Fruit fly (Drosophila melanogaster) whole organism, embryonic: ENCODE data around the gene CG15880.

Source experiments
- CG10209 ChIP-seq: fragments of 200-800 bp; sonication (Bioruptor generic); optimal IDR thresholded peaks from 3 replicates; lab custom pipeline; 2017; ENCODE audit warnings: missing biosample characterization, mild to moderate bottlenecking, missing genetic modification characterization, missing genetic modification reagents
- CG10543 ChIP-seq: fragments of 200-800 bp; sonication (Bioruptor generic); optimal IDR thresholded peaks from 3 replicates; lab custom pipeline; 2017; ENCODE audit warnings: missing biosample characterization, mild to moderate bottlenecking, missing genetic modification characterization, moderate library complexity
- CG10565 ChIP-seq: fragments of 200-800 bp; sonication (Bioruptor generic); optimal IDR thresholded peaks from 3 replicates; lab custom pipeline; 2016; ENCODE audit warnings: missing biosample characterization, mild to moderate bottlenecking, missing genetic modification characterization
- CG10654 ChIP-seq: fragments of 200-800 bp; sonication (Bioruptor generic); optimal IDR thresholded peaks from 2 replicates; lab custom pipeline; 2016; ENCODE audit warnings: missing biosample characterization, missing genetic modification characterization
- CG10959 ChIP-seq: fragments of 200-800 bp; sonication (Bioruptor generic); IDR thresholded peaks from 2 replicates; pipeline ENCODE4 v1.3.6; 2022; ENCODE audit warnings: missing biosample characterization, missing genetic modification characterization
- CG11560 ChIP-seq: fragments of 200-800 bp; sonication (Bioruptor generic); IDR thresholded peaks from 3 replicates; pipeline ENCODE4 v1.3.6; 2022; ENCODE audit warnings: missing biosample characterization, missing genetic modification characterization
- CG12071 ChIP-seq: fragments of 200-800 bp; sonication (Bioruptor generic); optimal IDR thresholded peaks from 3 replicates; lab custom pipeline; 2018; ENCODE audit warnings: missing biosample characterization, mild to moderate bottlenecking, missing genetic modification characterization
- CG12155 ChIP-seq: fragments of 200-800 bp; sonication (Bioruptor generic); optimal IDR thresholded peaks from 3 replicates; lab custom pipeline; 2016; ENCODE audit warnings: missing biosample characterization, missing genetic modification characterization
- CG14014 ChIP-seq: fragments of 200-800 bp; sonication (Bioruptor generic); IDR thresholded peaks from 2 replicates; pipeline ENCODE4 v1.3.6; 2022; ENCODE audit warnings: missing biosample characterization, missing genetic modification characterization
- CG14050 ChIP-seq: fragments of 200-800 bp; sonication (Bioruptor generic); IDR thresholded peaks from 3 replicates; pipeline ENCODE4 v1.3.6; 2022; ENCODE audit warnings: missing biosample characterization, missing genetic modification characterization
- CG15073 ChIP-seq: fragments of 200-800 bp; sonication (Bioruptor generic); optimal IDR thresholded peaks from 2 replicates; lab custom pipeline; 2016; ENCODE audit warnings: missing biosample characterization, missing genetic modification characterization
- CG18599 ChIP-seq: fragments of 200-800 bp; sonication (Bioruptor generic); optimal IDR thresholded peaks from 3 replicates; lab custom pipeline; 2017; ENCODE audit warnings: missing biosample characterization, missing genetic modification characterization, mild to moderate bottlenecking, moderate library complexity, missing genetic modification reagents
- CG30431 ChIP-seq: fragments of 200-800 bp; sonication (Bioruptor generic); optimal IDR thresholded peaks from 2 replicates; lab custom pipeline; 2017; ENCODE audit warnings: missing biosample characterization, missing genetic modification characterization
- CG34224 ChIP-seq: fragments of 200-800 bp; sonication (Bioruptor generic); IDR thresholded peaks from 3 replicates; pipeline ENCODE4 v1.3.6; 2022; ENCODE audit warnings: missing biosample characterization, missing genetic modification characterization; ENCODE audit not compliant: partially characterized antibody
- CG3838 ChIP-seq: fragments of 200-800 bp; sonication (Bioruptor generic); optimal IDR thresholded peaks from 3 replicates; lab custom pipeline; 2016; ENCODE audit warnings: missing biosample characterization, missing genetic modification characterization
- CG4617 ChIP-seq: fragments of 200-800 bp; sonication (Bioruptor generic); optimal IDR thresholded peaks from 3 replicates; lab custom pipeline; 2016; ENCODE audit warnings: missing biosample characterization, missing genetic modification characterization, borderline replicate concordance
- CG4854 ChIP-seq: fragments of 200-800 bp; sonication (Bioruptor generic); optimal IDR thresholded peaks from 2 replicates; lab custom pipeline; 2016; ENCODE audit warnings: missing biosample characterization, missing genetic modification characterization, inconsistent platforms
- CG7357 ChIP-seq: fragments of 200-800 bp; sonication (Bioruptor generic); IDR thresholded peaks from 3 replicates; pipeline ENCODE4 v1.3.6; 2022; ENCODE audit warnings: missing biosample characterization, missing genetic modification characterization
- Drgx ChIP-seq: fragments of 200-800 bp; sonication (Bioruptor generic); IDR thresholded peaks from 2 replicates; pipeline ENCODE4 v1.3.6; 2022; ENCODE audit warnings: missing biosample characterization, missing genetic modification characterization
- Ets65A ChIP-seq: fragments of 200-800 bp; sonication (Bioruptor generic); peaks from one replicate; lab custom pipeline; 2016; ENCODE audit warnings: missing biosample characterization, missing genetic modification characterization
- Fer1 ChIP-seq: fragments of 200-800 bp; sonication (Bioruptor generic); optimal IDR thresholded peaks from 2 replicates; lab custom pipeline; 2017; ENCODE audit warnings: missing biosample characterization, mild to moderate bottlenecking, missing genetic modification characterization
- H2.0 ChIP-seq: fragments of 200-800 bp; sonication (Bioruptor generic); IDR thresholded peaks from 2 replicates; pipeline ENCODE4 v1.3.6; 2022; ENCODE audit warnings: missing biosample characterization, missing genetic modification characterization
- HLHmδ ChIP-seq: fragments of 200-800 bp; sonication (Bioruptor generic); optimal IDR thresholded peaks from 2 replicates; lab custom pipeline; 2018; ENCODE audit warnings: missing biosample characterization, mild to moderate bottlenecking, missing genetic modification characterization, moderate library complexity
- Hmx ChIP-seq: fragments of 200-800 bp; sonication (Bioruptor generic); optimal IDR thresholded peaks from 2 replicates; lab custom pipeline; 2016; ENCODE audit warnings: missing biosample characterization, missing genetic modification characterization
- Hr39 ChIP-seq: fragments of >200 bp; optimal IDR thresholded peaks from 2 replicates; lab custom pipeline; 2017
- Lpt ChIP-seq: fragments of >200 bp; optimal IDR thresholded peaks from 2 replicates; lab custom pipeline; 2018; ENCODE audit warnings: missing biosample characterization, missing genetic modification characterization
- NC2α ChIP-seq: fragments of 200-800 bp; sonication (Bioruptor generic); optimal IDR thresholded peaks from 2 replicates; lab custom pipeline; 2016; ENCODE audit warnings: missing biosample characterization, missing genetic modification characterization
- Opbp ChIP-seq: fragments of 200-800 bp; sonication (Bioruptor generic); IDR thresholded peaks from 3 replicates; pipeline ENCODE4 v1.3.6; 2022; ENCODE audit warnings: missing biosample characterization, missing genetic modification characterization; ENCODE audit not compliant: partially characterized antibody
- Ravus ChIP-seq: fragments of 200-800 bp; sonication (Bioruptor generic); IDR thresholded peaks from 2 replicates; pipeline ENCODE4 v1.3.6; 2022; ENCODE audit warnings: missing biosample characterization, missing genetic modification characterization
- Scr ChIP-seq: fragments of 200-800 bp; sonication (Bioruptor generic); IDR thresholded peaks from 2 replicates; pipeline ENCODE4 v1.3.6; 2022; ENCODE audit warnings: missing biosample characterization, missing genetic modification characterization; ENCODE audit not compliant: partially characterized antibody
- Sin3A ChIP-seq: fragments of >200 bp; optimal IDR thresholded peaks from 2 replicates; lab custom pipeline; 2018
- Sox100B ChIP-seq: fragments of 200-800 bp; sonication (Bioruptor generic); optimal IDR thresholded peaks from 3 replicates; lab custom pipeline; 2018; ENCODE audit warnings: missing biosample characterization, mild to moderate bottlenecking, missing genetic modification characterization
- Tbp ChIP-seq: fragments of >200 bp; optimal IDR thresholded peaks from 2 replicates; lab custom pipeline; 2018; ENCODE audit warnings: missing biosample characterization, missing genetic modification characterization
- ab ChIP-seq: fragments of 200-800 bp; sonication (Bioruptor generic); optimal IDR thresholded peaks from 2 replicates; lab custom pipeline; 2016; ENCODE audit warnings: missing biosample characterization, missing genetic modification characterization
- bab2 ChIP-seq: fragments of 200-800 bp; sonication (Bioruptor generic); optimal IDR thresholded peaks from 2 replicates; lab custom pipeline; 2016; ENCODE audit warnings: missing biosample characterization, missing genetic modification characterization
- bbx ChIP-seq: fragments of 200-800 bp; sonication (Bioruptor generic); IDR thresholded peaks from 2 replicates; pipeline ENCODE4 v1.3.6; 2022; ENCODE audit warnings: missing biosample characterization, missing genetic modification characterization; ENCODE audit not compliant: partially characterized antibody
- cato ChIP-seq: fragments of 200-800 bp; sonication (Bioruptor generic); optimal IDR thresholded peaks from 2 replicates; lab custom pipeline; 2016; ENCODE audit warnings: missing biosample characterization, missing genetic modification characterization, borderline replicate concordance
- chm ChIP-seq: fragments of 200-800 bp; sonication (Bioruptor generic); IDR thresholded peaks from 2 replicates; pipeline ENCODE4 v1.3.6; 2022; ENCODE audit warnings: missing biosample characterization, missing genetic modification characterization
- ems ChIP-seq: fragments of 200-800 bp; sonication (Bioruptor generic); optimal IDR thresholded peaks from 3 replicates; lab custom pipeline; 2016; ENCODE audit warnings: missing biosample characterization, missing genetic modification characterization
- gcm2 ChIP-seq: fragments of 200-800 bp; sonication (Bioruptor generic); optimal IDR thresholded peaks from 2 replicates; lab custom pipeline; 2016; ENCODE audit warnings: missing biosample characterization, missing genetic modification characterization
- grn ChIP-seq: fragments of 200-800 bp; sonication (Bioruptor generic); optimal IDR thresholded peaks from 3 replicates; lab custom pipeline; 2017; ENCODE audit warnings: missing biosample characterization, missing genetic modification characterization
- gro ChIP-seq: fragments of 200-800 bp; sonication (Bioruptor generic); optimal IDR thresholded peaks from 2 replicates; lab custom pipeline; 2016; ENCODE audit warnings: missing biosample characterization, missing genetic modification characterization
- lmd ChIP-seq: fragments of 200-800 bp; sonication (Bioruptor generic); IDR thresholded peaks from 2 replicates; pipeline ENCODE4 v1.3.6; 2022; ENCODE audit warnings: missing biosample characterization, missing genetic modification characterization
- lov ChIP-seq, 2 experiments: fragments of 200-800 bp in 1 of 2; fragments of >200 bp in 1 of 2; sonication (Bioruptor generic) in 1 of 2; IDR thresholded peaks in 1 of 2; optimal IDR thresholded peaks in 1 of 2; 2 replicates in 1 of 2; 3 replicates in 1 of 2; pipeline versions ENCODE4 v1.3.6 to Lab custom; 2017 to 2022; ENCODE audit warnings: missing biosample characterization in 1 of 2, missing genetic modification characterization in 1 of 2
- mld ChIP-seq: fragments of 200-800 bp; sonication (Bioruptor generic); IDR thresholded peaks from 3 replicates; pipeline ENCODE4 v1.3.6; 2022; ENCODE audit warnings: missing biosample characterization, missing genetic modification characterization; ENCODE audit not compliant: partially characterized antibody
- run ChIP-seq: fragments of 200-800 bp; sonication (Bioruptor generic); optimal IDR thresholded peaks from 3 replicates; lab custom pipeline; 2018; ENCODE audit warnings: missing biosample characterization, mild to moderate bottlenecking, missing genetic modification characterization
- sim ChIP-seq: fragments of 200-800 bp; sonication (Bioruptor generic); IDR thresholded peaks from 2 replicates; pipeline ENCODE4 v1.3.6; 2022; ENCODE audit warnings: missing biosample characterization, missing genetic modification characterization
- sob ChIP-seq: fragments of 200-800 bp; sonication (Bioruptor generic); IDR thresholded peaks from 2 replicates; pipeline ENCODE4 v1.3.6; 2022; ENCODE audit warnings: missing biosample characterization, missing genetic modification characterization
- sqz ChIP-seq: fragments of 200-800 bp; sonication (Bioruptor generic); optimal IDR thresholded peaks from 3 replicates; lab custom pipeline; 2018; ENCODE audit warnings: missing biosample characterization, mild to moderate bottlenecking, missing genetic modification characterization
- trem ChIP-seq: fragments of 200-800 bp; optimal IDR thresholded peaks from 3 replicates; lab custom pipeline; 2019; ENCODE audit warnings: missing biosample characterization, mild to moderate bottlenecking, missing genetic modification characterization, moderate library complexity

The CG15880 gene

DNA sequence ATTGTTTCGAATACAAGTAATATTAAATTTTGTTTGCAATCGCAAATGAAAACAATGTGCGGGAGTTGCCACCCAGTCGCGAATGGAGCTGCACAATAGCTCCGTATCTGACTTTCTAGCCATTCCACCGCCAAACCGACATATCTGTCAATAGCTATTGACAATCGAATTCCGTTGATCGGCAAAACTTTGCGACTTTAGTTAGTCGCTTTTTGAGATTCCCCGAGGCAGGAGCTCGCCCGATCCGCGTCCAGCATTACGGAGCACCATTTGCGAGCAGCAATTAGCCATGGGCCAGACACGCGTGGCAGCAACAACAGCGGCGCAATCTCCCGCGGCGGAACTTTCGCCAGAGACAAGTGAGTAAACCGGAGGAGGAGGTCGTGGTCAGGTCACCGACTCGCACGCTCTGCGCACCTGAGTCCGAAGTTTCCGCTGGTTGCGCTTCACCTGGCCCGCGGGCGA is 34.9 kb upstream of the CG15880 start, which contains the start of the genes CG4291 and kraken (continued):
- TF ChIP-seq mld (GFP tag; lab: Robert Waterston, UW): no peak
- TF ChIP-seq CG34224: 0 out of 3 replicates have a peak, but pooled peaks have one; percentile 41
- peak; percentile 42; the same call in 2 of the 3 replicates for TF ChIP-seq CG14050
- no peak for TF ChIP-seq CG10565 (GFP tag; lab: Kevin White, UChicago)
- TF ChIP-seq sim: peak; percentile 49; the same call in 1 of the 2 replicates
- no peak for TF ChIP-seq ab (GFP tag; lab: Kevin White, UChicago)
- no peak for TF ChIP-seq CG30431 (GFP tag; lab: Kevin White, UChicago)
- peak; percentile 55 for TF ChIP-seq HLHmδ (GFP tag; lab: Kevin White, UChicago)
- TF ChIP-seq CG11560 (tag; lab: Robert Waterston, UW): no peak; the same call in 2 of the 3 replicates
- TF ChIP-seq CG14014 (GFP tag; lab: Robert Waterston, UW): peak; percentile 61; the same call in 1 of the 2 replicates
- TF ChIP-seq Scr: peak; percentile 44; the same call in 1 of the 2 replicates
- no peak for TF ChIP-seq NC2α
- TF ChIP-seq lov (optimal IDR thresholded peaks at IDR 0.05; lab: Kevin White, UChicago): no peak
- 0 out of 3 replicates have a peak, but pooled peaks have one; percentile 60 for TF ChIP-seq lov (GFP tag; IDR thresholded peaks at IDR 0.05; lab: Robert Waterston, UW)
- TF ChIP-seq CG4854 (GFP tag; lab: Kevin White, UChicago): no peak
- peak; percentile 35; the same call in 1 of the 2 replicates for TF ChIP-seq Drgx (GFP tag; lab: Robert Waterston, UW)
- peak; percentile 73 for TF ChIP-seq gro (GFP tag; lab: Kevin White, UChicago)
- TF ChIP-seq Tbp (GFP tag; lab: Kevin White, UChicago): no peak
- TF ChIP-seq Hmx (GFP tag; lab: Kevin White, UChicago): no peak
- peak; percentile 53; the same call in 1 of the 2 replicates for TF ChIP-seq lmd (GFP tag; lab: Robert Waterston, UW)
- TF ChIP-seq CG10209 (GFP tag; lab: Kevin White, UChicago): peak; percentile 30
- peak; percentile 34 for TF ChIP-seq Sin3A
- no peak for TF ChIP-seq CG10654 (GFP tag; lab: Kevin White, UChicago)
- TF ChIP-seq CG12071: no peak
- TF ChIP-seq H2.0 (GFP tag; lab: Robert Waterston, UW): peak; percentile 53; the same call in 1 of the 2 replicates
- no peak for TF ChIP-seq Lpt
- no peak for TF ChIP-seq sqz (GFP tag; lab: Kevin White, UChicago)
- TF ChIP-seq Fer1 (GFP tag; lab: Kevin White, UChicago): peak; percentile 53
- TF ChIP-seq ems (GFP tag; lab: Kevin White, UChicago): peak; percentile 45
- TF ChIP-seq CG7357: no peak
- peak; percentile 64 for TF ChIP-seq trem (tag; lab: Kevin White, UChicago)
- peak; percentile 70 for TF ChIP-seq Opbp
- TF ChIP-seq CG12155 (GFP tag; lab: Kevin White, UChicago): peak; percentile 66
- TF ChIP-seq bab2 (GFP tag; lab: Kevin White, UChicago): peak; percentile 39
- no peak for TF ChIP-seq Hr39
- TF ChIP-seq run (tag; lab: Kevin White, UChicago): no peak
- TF ChIP-seq CG10959: 0 out of 2 replicates have a peak, but pooled peaks have one; percentile 38
- TF ChIP-seq CG10543 (GFP tag; lab: Kevin White, UChicago): peak; percentile 87
- peak; percentile 67 for TF ChIP-seq chm (GFP tag; lab: Robert Waterston, UW)
- peak; percentile 65 for TF ChIP-seq bbx (GFP tag; lab: Robert Waterston, UW)
- no peak for TF ChIP-seq Sox100B (GFP tag; lab: Kevin White, UChicago)
- no peak for TF ChIP-seq Ravus (GFP tag; lab: Robert Waterston, UW)
- no peak for TF ChIP-seq gcm2 (GFP tag; lab: Kevin White, UChicago)
- peak; percentile 60 for TF ChIP-seq sob (GFP tag; lab: Robert Waterston, UW)
- TF ChIP-seq Ets65A (GFP tag; lab: Kevin White, UChicago): peak; percentile 92
- no peak for TF ChIP-seq CG3838 (GFP tag; lab: Kevin White, UChicago)
- TF ChIP-seq CG15073 (GFP tag; lab: Kevin White, UChicago): no peak
- TF ChIP-seq CG18599 (GFP tag; lab: Kevin White, UChicago): peak; percentile 67
- TF ChIP-seq cato (GFP tag; lab: Kevin White, UChicago): no peak
- TF ChIP-seq grn (GFP tag; lab: Kevin White, UChicago): peak; percentile 22
- TF ChIP-seq CG4617: peak; percentile 94
